Worm (Caenorhabditis elegans) whole organism, L4 larva: Measurements from ENCODE around the gene R09E10.13.

ENCODE experiments used
- F37D6.2 ChIP-seq: sonication (generic microtip); optimal IDR thresholded peaks from 2 replicates; lab custom pipeline; 2016; ENCODE audit warnings: mild to moderate bottlenecking, missing genetic modification characterization, missing compliant biosample characterization
- F44E2.7 ChIP-seq: fragments of 200-800 bp; sonication (Bioruptor generic); IDR thresholded peaks from 2 replicates; pipeline ENCODE4 v2.1.2; 2022; ENCODE audit warnings: missing genetic modification characterization, missing compliant biosample characterization
- Y5F2A.4 ChIP-seq: fragments of 200-800 bp; sonication (Bioruptor generic); optimal IDR thresholded peaks from 2 replicates; lab custom pipeline; 2018; ENCODE audit warnings: mild to moderate bottlenecking, missing genetic modification characterization, missing compliant biosample characterization
- cey-2 ChIP-seq: sonication (generic microtip); optimal IDR thresholded peaks from 3 replicates; lab custom pipeline; 2017; ENCODE audit warnings: missing genetic modification characterization, mild to moderate bottlenecking, missing compliant biosample characterization, antibody characterized with exemption, borderline replicate concordance; ENCODE audit not compliant: insufficient read depth
- hlh-11 ChIP-seq: fragments of 200-800 bp; sonication (Bioruptor generic); optimal IDR thresholded peaks from 2 replicates; lab custom pipeline; 2018; ENCODE audit warnings: mild to moderate bottlenecking, missing genetic modification characterization, missing compliant biosample characterization
- lin-13 ChIP-seq: fragments of 150-350 bp; optimal IDR thresholded peaks from 2 replicates; lab custom pipeline; 2014; ENCODE audit warnings: missing biosample characterization, missing genetic modification reagents, missing genetic modification characterization
- lin-39 ChIP-seq: fragments of 150-350 bp; optimal IDR thresholded peaks from 2 replicates; lab custom pipeline; 2014; ENCODE audit warnings: missing biosample characterization, missing genetic modification reagents, missing genetic modification characterization
- mxl-3 ChIP-seq: fragments of 200-800 bp; sonication (Bioruptor generic); optimal IDR thresholded peaks from 2 replicates; lab custom pipeline; 2018; ENCODE audit warnings: mild to moderate bottlenecking, missing genetic modification characterization, missing compliant biosample characterization
- nhr-76 ChIP-seq: fragments of 150-350 bp; optimal IDR thresholded peaks from 2 replicates; lab custom pipeline; 2014; ENCODE audit warnings: missing biosample characterization, missing genetic modification characterization

R09E10.13 gene

DNA sequence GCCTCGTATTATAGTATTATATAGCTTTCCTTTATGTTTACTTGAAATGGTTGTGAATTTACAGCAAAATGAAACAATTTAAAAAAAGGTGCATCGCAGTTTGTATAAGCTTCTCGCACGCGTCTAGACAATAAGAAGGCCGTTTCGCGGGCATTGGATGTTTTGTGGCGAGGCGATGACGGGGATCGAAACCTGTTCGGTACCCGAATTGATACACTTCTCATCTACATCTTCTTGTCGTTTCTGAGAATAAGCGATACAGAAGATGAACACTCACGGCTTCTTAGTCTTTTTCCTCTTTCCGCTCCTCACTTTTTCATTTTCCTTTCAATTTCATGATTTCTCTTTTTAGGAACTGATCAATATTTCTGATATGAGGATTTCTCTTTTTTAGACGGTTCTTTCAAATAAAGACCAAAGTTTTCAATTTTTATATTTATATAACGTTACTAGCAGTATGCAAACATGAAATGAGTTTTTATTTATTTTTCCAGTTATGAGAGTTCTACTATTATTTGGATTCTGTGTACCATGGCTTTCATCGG lies 49.2 kb downstream of the R09E10.13 start, which contains the start of gene F01G10.10 (continued):
- TF ChIP-seq lin-13 (no peak), hlh-11 (tag; lab: Kevin White, UChicago) (peak; percentile 9), Y5F2A.4 (GFP tag; lab: Kevin White, UChicago) (no peak), F37D6.2 (tag; lab: Kevin White, UChicago) (no peak), mxl-3 (GFP tag; lab: Kevin White, UChicago) (peak; percentile 2), lin-39 (tag; lab: Kevin White, UChicago) (no peak), nhr-76 (no peak), F44E2.7 (GFP tag; lab: Robert Waterston, UW) (no peak), cey-2 (tag; lab: Kevin White, UChicago) (no peak)
